Worm (Caenorhabditis elegans): ENCODE results near the gene F43C11.16.

ce11 chrII:2353012-2353411 is 6.9 kb downstream of the F43C11.16 start, which contains the start of gene F43C11.3:
- no peak for TF ChIP-seq him-1 (tag; optimal IDR thresholded peaks at IDR 0.05)
- no peak for TF ChIP-seq dao-5 (tag; optimal IDR thresholded peaks at IDR 0.05)
- no peak for TF ChIP-seq W03F9.2 (tag; optimal IDR thresholded peaks at IDR 0.05)
